Worm (Caenorhabditis elegans): ENCODE data around the gene smc-3.

Gene smc-3

DNA sequence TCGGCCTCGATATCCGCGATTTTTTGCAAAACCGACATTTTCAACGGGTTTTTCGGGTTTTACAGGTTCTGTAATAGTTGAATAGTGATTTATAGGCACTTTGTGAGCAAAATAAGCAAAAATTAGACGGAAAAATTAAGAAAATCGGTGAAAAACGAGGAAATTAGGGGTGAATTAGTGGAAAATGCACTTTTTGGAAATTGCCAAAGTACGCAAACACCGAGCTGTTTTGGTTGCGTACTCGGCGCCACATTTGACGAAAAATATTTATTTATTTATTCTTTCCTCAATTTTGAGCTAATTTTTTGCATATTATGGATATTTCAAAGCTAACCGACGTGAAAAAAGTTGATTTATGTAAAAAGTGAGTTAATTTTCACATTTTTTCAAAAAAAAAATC lies 52.3 kb downstream of the smc-3 start, which contains the start of the genes T28D6.6 and pen-2:
Gene T28D6.6 (minus strand): TSS at position 68 of the 400 bp plus-strand sequence.
Gene pen-2 (plus strand): TSS at position 282 of the 400 bp plus-strand sequence.
- TF ChIP-seq ets-4 (GFP tag; optimal IDR thresholded peaks at IDR 0.05) (no peak), F23B12.7 (tag; optimal IDR thresholded peaks at IDR 0.05; ENCODE audit: insufficient read depth) (no peak), lin-54 (GFP tag; optimal IDR thresholded peaks at IDR 0.05) (no peak), lsl-1 (GFP tag; optimal IDR thresholded peaks at IDR 0.05) (peak; percentile 23), mes-4 (tag; optimal IDR thresholded peaks at IDR 0.05) (no peak), F10E7.11 (tag; optimal IDR thresholded peaks at IDR 0.05) (no peak), F33H1.4 (GFP tag; IDR thresholded peaks at IDR 0.05) (peak; percentile 36; the same call in 1 of the 2 replicates), B0261.1 (tag; optimal IDR thresholded peaks at IDR 0.05) (no peak), nhr-179 (tag; optimal IDR thresholded peaks at IDR 0.05) (no peak), nhr-90 (tag; optimal IDR thresholded peaks at IDR 0.05) (no peak), cebp-1 (GFP tag; IDR thresholded peaks at IDR 0.05) (no peak), cebp-1 (tag; optimal IDR thresholded peaks at IDR 0.05) (no peak), ekl-4 (GFP tag; IDR thresholded peaks at IDR 0.05) (0 out of 2 replicates have a peak, but pooled peaks have one; percentile 32), madf-6 (GFP tag; IDR thresholded peaks at IDR 0.05) (0 out of 2 replicates have a peak, but pooled peaks have one; percentile 17)

DNA sequence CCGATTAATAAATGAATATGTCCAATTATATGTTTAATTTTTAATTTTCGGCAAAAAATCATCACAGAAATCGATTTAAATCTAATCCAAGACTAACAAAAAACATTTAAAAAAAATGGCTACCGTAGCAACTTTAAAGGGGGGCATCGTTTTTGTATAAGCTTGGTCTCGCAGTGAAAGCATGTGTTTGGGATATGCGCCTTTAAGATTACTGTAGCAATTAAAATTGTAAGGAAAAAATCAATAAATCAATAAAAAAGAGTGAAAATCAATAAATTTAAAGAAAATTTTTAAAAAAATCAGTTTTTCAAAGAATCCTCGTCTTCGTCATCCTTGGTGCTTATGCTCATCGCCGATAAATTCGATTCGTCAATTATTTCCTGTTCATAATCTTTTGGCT lies 53.4 kb downstream of the smc-3 start:
- no peak for TF ChIP-seq ceh-40 (GFP tag; IDR thresholded peaks at IDR 0.05)
- TF ChIP-seq him-1 (tag; optimal IDR thresholded peaks at IDR 0.05) = peak; percentile 17
- peak; percentile 17 for TF ChIP-seq snpc-3.4 (tag; optimal IDR thresholded peaks at IDR 0.05)
- no peak for TF ChIP-seq sptf-2 (GFP tag; optimal IDR thresholded peaks at IDR 0.05)
- TF ChIP-seq B0336.3 (GFP tag; IDR thresholded peaks at IDR 0.05) = peak; percentile 34
- peak; percentile 40 for TF ChIP-seq dpl-1 (GFP tag; optimal IDR thresholded peaks at IDR 0.05)
- peak; percentile 50; the same call in 1 of the 2 replicates for TF ChIP-seq dox-1 (GFP tag; IDR thresholded peaks at IDR 0.05)
- peak; percentile 62 for TF ChIP-seq lin-54 (GFP tag; optimal IDR thresholded peaks at IDR 0.05)
- TF ChIP-seq ztf-22 (GFP tag; optimal IDR thresholded peaks at IDR 0.05) = no peak
- TF ChIP-seq rec-8 (tag; optimal IDR thresholded peaks at IDR 0.05) = no peak
- TF ChIP-seq efl-1 (GFP tag; optimal IDR thresholded peaks at IDR 0.05) = peak; percentile 44
- peak; percentile 27; the same call in 1 of the 2 replicates for TF ChIP-seq hmg-1.2 (GFP tag; IDR thresholded peaks at IDR 0.05)
- no peak for TF ChIP-seq Y56A3A.18 (GFP tag; IDR thresholded peaks at IDR 0.05)
- no peak for TF ChIP-seq mes-4 (tag; optimal IDR thresholded peaks at IDR 0.05)
- peak; percentile 95 for TF ChIP-seq F33H1.4 (GFP tag; IDR thresholded peaks at IDR 0.05)
- peak; percentile 91 for TF ChIP-seq xnd-1 (tag; optimal IDR thresholded peaks at IDR 0.05)
- peak; percentile 70 for TF ChIP-seq D2030.7 (GFP tag; IDR thresholded peaks at IDR 0.05)
- TF ChIP-seq F49E8.2 (tag; optimal IDR thresholded peaks at IDR 0.05; ENCODE audit: insufficient read depth) = peak; percentile 15
- peak; percentile 56 for TF ChIP-seq snpc-1.3 (tag; optimal IDR thresholded peaks at IDR 0.05; ENCODE audit: insufficient read depth)
- TF ChIP-seq madf-8 (GFP tag; conservative IDR thresholded peaks at IDR 0.05) = peak; percentile 87
- no peak for TF ChIP-seq hrde-1 (tag; optimal IDR thresholded peaks at IDR 0.05; ENCODE audit: borderline replicate concordance)
- no peak for TF ChIP-seq T26A5.8 (tag; optimal IDR thresholded peaks at IDR 0.05)
- TF ChIP-seq snpc-1.1 (tag; optimal IDR thresholded peaks at IDR 0.05; ENCODE audit: insufficient read depth) = peak; percentile 59
- TF ChIP-seq ceh-91 (GFP tag; IDR thresholded peaks at IDR 0.05) = peak; percentile 64
- TF ChIP-seq tbp1 (GFP tag; optimal IDR thresholded peaks at IDR 0.05) = peak; percentile 31
- no peak for TF ChIP-seq cebp-1 (GFP tag; IDR thresholded peaks at IDR 0.05)
- no peak for TF ChIP-seq cebp-1 (tag; optimal IDR thresholded peaks at IDR 0.05)
- peak; percentile 49; the same call in 1 of the 2 replicates for TF ChIP-seq ekl-4 (GFP tag; IDR thresholded peaks at IDR 0.05)
- no peak for TF ChIP-seq akir-1 (GFP tag; optimal IDR thresholded peaks at IDR 0.05)
- TF ChIP-seq nhr-120 (GFP tag; IDR thresholded peaks at IDR 0.05) = no peak
- peak; percentile 97 for TF ChIP-seq lsl-1 (GFP tag; optimal IDR thresholded peaks at IDR 0.05)
- TF ChIP-seq madf-6 (GFP tag; IDR thresholded peaks at IDR 0.05) = peak; percentile 93
- no peak for TF ChIP-seq ztf-25 (GFP tag; IDR thresholded peaks at IDR 0.05)
- TF ChIP-seq ztf-26 (tag; optimal IDR thresholded peaks at IDR 0.05) = no peak
